Fruit fly (Drosophila melanogaster): ENCODE results near the gene CAH8.

The CAH8 gene

DNA sequence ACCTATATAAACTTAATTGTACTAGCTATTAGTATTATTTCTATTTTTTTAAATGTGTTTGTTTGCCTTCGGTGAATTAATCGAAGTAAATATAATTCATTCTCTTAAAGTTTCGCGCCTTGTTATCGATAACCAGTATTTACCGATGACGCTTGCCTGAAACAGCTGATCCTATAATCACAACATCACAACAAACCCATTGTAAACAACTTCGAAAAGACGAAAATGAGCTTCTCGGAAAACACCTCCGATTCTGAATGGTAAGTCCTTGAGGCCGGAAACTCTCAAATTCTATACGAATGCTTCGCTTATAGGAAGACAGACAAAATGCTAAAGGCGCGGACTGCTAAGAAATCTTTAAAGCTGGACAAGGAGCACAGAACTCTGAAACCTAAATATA lies 9.6 kb downstream of the CAH8 start, which contains the start of gene CG34149 (continued):
- TF ChIP-seq fd96Cb (tag; optimal IDR thresholded peaks at IDR 0.05): no peak
- TF ChIP-seq Opbp (GFP tag; IDR thresholded peaks at IDR 0.05; ENCODE audit: partially characterized antibody): peak; percentile 10; the same call in 2 of the 3 replicates
- TF ChIP-seq CG14965 (GFP tag; optimal IDR thresholded peaks at IDR 0.05; ENCODE audit: borderline replicate concordance): no peak
- TF ChIP-seq sna (GFP tag; IDR thresholded peaks at IDR 0.05; ENCODE audit: partially characterized antibody): peak; percentile 47
- TF ChIP-seq Dll (GFP tag; IDR thresholded peaks at IDR 0.05; ENCODE audit: partially characterized antibody): peak; percentile 71; the same call in 3 of the 4 replicates
- TF ChIP-seq E2f2 (GFP tag; IDR thresholded peaks at IDR 0.05): peak; percentile 84
- TF ChIP-seq kah (GFP tag; optimal IDR thresholded peaks at IDR 0.05): no peak
- peak; percentile 31 for TF ChIP-seq BEAF-32 (GFP tag; optimal IDR thresholded peaks at IDR 0.05)
- TF ChIP-seq HLH4C (GFP tag; IDR thresholded peaks at IDR 0.05; ENCODE audit: partially characterized antibody): peak; percentile 74
- peak; percentile 79 for TF ChIP-seq Dp (GFP tag; optimal IDR thresholded peaks at IDR 0.05)
- peak; percentile 33; the same call in 1 of the 2 replicates for TF ChIP-seq Bgb (GFP tag; IDR thresholded peaks at IDR 0.05; ENCODE audit: partially characterized antibody)
- TF ChIP-seq Poxn (GFP tag; IDR thresholded peaks at IDR 0.05): no peak
- peak; percentile 23; the same call in 1 of the 3 replicates for TF ChIP-seq CG6791 (GFP tag; IDR thresholded peaks at IDR 0.05; ENCODE audit: partially characterized antibody)
- TF ChIP-seq ato (GFP tag; IDR thresholded peaks at IDR 0.05; ENCODE audit: partially characterized antibody): peak; percentile 34; the same call in 1 of the 2 replicates
- TF ChIP-seq Gsc (GFP tag; IDR thresholded peaks at IDR 0.05): no peak
- TF ChIP-seq zen2 (GFP tag; IDR thresholded peaks at IDR 0.05; ENCODE audit: partially characterized antibody): peak; percentile 41; the same call in 2 of the 3 replicates
- peak; percentile 53; the same call in 1 of the 3 replicates for TF ChIP-seq CG34224 (GFP tag; IDR thresholded peaks at IDR 0.05; ENCODE audit: partially characterized antibody)
- peak; percentile 59 for TF ChIP-seq Scr (GFP tag; IDR thresholded peaks at IDR 0.05; ENCODE audit: partially characterized antibody)
- TF ChIP-seq ATbp (GFP tag; optimal IDR thresholded peaks at IDR 0.05): no peak
- no peak for TF ChIP-seq ttk (GFP tag; IDR thresholded peaks at IDR 0.05)
- no peak for TF ChIP-seq CG33557 (GFP tag; optimal IDR thresholded peaks at IDR 0.05)
- TF ChIP-seq pzg (GFP tag; optimal IDR thresholded peaks at IDR 0.05): peak; percentile 28
- TF ChIP-seq CG6689 (GFP tag; IDR thresholded peaks at IDR 0.05): no peak
- TF ChIP-seq CG13287 (GFP tag; IDR thresholded peaks at IDR 0.05; ENCODE audit: partially characterized antibody): peak; percentile 73
- no peak for TF ChIP-seq CG18476 (GFP tag; optimal IDR thresholded peaks at IDR 0.05)
- TF ChIP-seq nerfin-2 (GFP tag; IDR thresholded peaks at IDR 0.05; ENCODE audit: partially characterized antibody): peak; percentile 58
- TF ChIP-seq unc-4 (GFP tag; IDR thresholded peaks at IDR 0.05; ENCODE audit: partially characterized antibody): peak; percentile 55
- no peak for TF ChIP-seq CG12071 (GFP tag; optimal IDR thresholded peaks at IDR 0.05)

dm6 chr3R:22375674-22376073 lies 13.8 kb downstream of the CAH8 start, which contains the start of gene CG18596:
CG18596 (plus strand) TSS chr3R:22375923.
- TF ChIP-seq CG2116 (GFP tag; optimal IDR thresholded peaks at IDR 0.05): peak; percentile 94
- no peak for TF ChIP-seq Dfd (GFP tag; optimal IDR thresholded peaks at IDR 0.05)
- TF ChIP-seq CG12659 (GFP tag; optimal IDR thresholded peaks at IDR 0.05): peak; percentile 33
- peak; percentile 20 for TF ChIP-seq CTCF (GFP tag; optimal IDR thresholded peaks at IDR 0.05)
- no peak for TF ChIP-seq peb (GFP tag; IDR thresholded peaks at IDR 0.05)
- no peak for TF ChIP-seq salm (tag; optimal IDR thresholded peaks at IDR 0.05)
- peak; percentile 78 for TF ChIP-seq Sry-δ (GFP tag; optimal IDR thresholded peaks at IDR 0.05)
- peak; percentile 88 for TF ChIP-seq amos (GFP tag; IDR thresholded peaks at IDR 0.05; ENCODE audit: partially characterized antibody)
- peak; percentile 75 for TF ChIP-seq stwl (tag; optimal IDR thresholded peaks at IDR 0.05)
- TF ChIP-seq MBD-R2 (GFP tag; IDR thresholded peaks at IDR 0.05): peak; percentile 52; the same call in 1 of the 2 replicates
- peak; percentile 84 for TF ChIP-seq ato (GFP tag; IDR thresholded peaks at IDR 0.05; ENCODE audit: partially characterized antibody)
- peak; percentile 64 for TF ChIP-seq trem (tag; optimal IDR thresholded peaks at IDR 0.05)
- peak; percentile 60 for TF ChIP-seq pzg (GFP tag; optimal IDR thresholded peaks at IDR 0.05)
- peak; percentile 56 for TF ChIP-seq YL-1 (GFP tag; optimal IDR thresholded peaks at IDR 0.05)
- TF ChIP-seq CG4404 (GFP tag; IDR thresholded peaks at IDR 0.05): no peak
- no peak for TF ChIP-seq fd102C (GFP tag; optimal IDR thresholded peaks at IDR 0.05)
- TF ChIP-seq CG1603 (tag; optimal IDR thresholded peaks at IDR 0.05): peak; percentile 32
- TF ChIP-seq CG13296 (GFP tag; optimal IDR thresholded peaks at IDR 0.05): no peak
- TF ChIP-seq CG15514 (GFP tag; optimal IDR thresholded peaks at IDR 0.05): peak; percentile 29
- peak; percentile 87 for TF ChIP-seq Bgb (GFP tag; IDR thresholded peaks at IDR 0.05; ENCODE audit: partially characterized antibody)
- TF ChIP-seq CG7963 (GFP tag; IDR thresholded peaks at IDR 0.05; ENCODE audit: partially characterized antibody): peak; percentile 61; the same call in 1 of the 3 replicates
- peak; percentile 95 for TF ChIP-seq unc-4 (GFP tag; IDR thresholded peaks at IDR 0.05; ENCODE audit: partially characterized antibody)
- TF ChIP-seq Scr (GFP tag; IDR thresholded peaks at IDR 0.05; ENCODE audit: partially characterized antibody): peak; percentile 98
- TF ChIP-seq bbx (GFP tag; IDR thresholded peaks at IDR 0.05; ENCODE audit: partially characterized antibody): peak; percentile 93
- peak; percentile 80 for TF ChIP-seq Dp (GFP tag; optimal IDR thresholded peaks at IDR 0.05)

Measured in whole organism, embryonic.